Worm (Caenorhabditis elegans): ENCODE results near the gene Y43C5B.2.

- TF ChIP-seq ama-1 (optimal IDR thresholded peaks at IDR 0.05) (no peak), sox-4 (tag; optimal IDR thresholded peaks at IDR 0.05) (no peak), ceh-45 (GFP tag; IDR thresholded peaks at IDR 0.05) (no peak), madf-2 (tag; optimal IDR thresholded peaks at IDR 0.05) (no peak), mec-3 (tag; optimal IDR thresholded peaks at IDR 0.05; ENCODE audit: borderline replicate concordance) (no peak), K02D7.2 (tag; optimal IDR thresholded peaks at IDR 0.05) (no peak), elt-2 (tag; optimal IDR thresholded peaks at IDR 0.05) (no peak), nhr-11 (tag; optimal IDR thresholded peaks at IDR 0.05) (no peak), lim-6 (tag; optimal IDR thresholded peaks at IDR 0.05) (no peak), dmd-4 (tag; optimal IDR thresholded peaks at IDR 0.05; ENCODE audit: borderline replicate concordance) (no peak), ztf-16 (tag; optimal IDR thresholded peaks at IDR 0.05) (no peak), hlh-6 (tag; optimal IDR thresholded peaks at IDR 0.05) (no peak), unc-86 (tag; optimal IDR thresholded peaks at IDR 0.05) (no peak), T23F11.4 (GFP tag; optimal IDR thresholded peaks at IDR 0.05) (no peak)
These were observed 4.9 kb upstream of the Y43C5B.2 start, which contains the start of gene R11A8.1 for ce11 chrIV:10357072-10357471.

All from whole organism, late embryonic.